Worm (Caenorhabditis elegans) whole organism, young adult: ENCODE results near the gene E_BE45912.2.

ENCODE experiments used
- chd-7 ChIP-seq: sonication (generic microtip); optimal IDR thresholded peaks from 2 replicates; lab custom pipeline; 2016; ENCODE audit warnings: mild to moderate bottlenecking, missing genetic modification characterization, moderate library complexity, missing compliant biosample characterization
- dpl-1 ChIP-seq: fragments of 150-350 bp; optimal IDR thresholded peaks from 2 replicates; lab custom pipeline; 2014; ENCODE audit warnings: missing biosample characterization, missing genetic modification reagents, missing genetic modification characterization
- gei-17 ChIP-seq: fragments of 200-800 bp; sonication (Bioruptor generic); optimal IDR thresholded peaks from 2 replicates; lab custom pipeline; 2018; ENCODE audit warnings: mild to moderate bottlenecking, missing genetic modification characterization, missing compliant biosample characterization
- hlh-26 ChIP-seq: fragments of 200-800 bp; sonication (Bioruptor generic); conservative IDR thresholded peaks from 2 replicates; pipeline ENCODE4 v1.3.6; 2022; ENCODE audit warnings: missing genetic modification reagents, missing genetic modification characterization, missing compliant biosample characterization
- mes-4 ChIP-seq: sonication (generic microtip); optimal IDR thresholded peaks from 2 replicates; lab custom pipeline; 2016; ENCODE audit warnings: missing genotype, missing genetic modification characterization, missing compliant biosample characterization
- nfyb-1 ChIP-seq: fragments of 200-800 bp; sonication (Bioruptor generic); IDR thresholded peaks from 2 replicates; pipeline ENCODE4 v1.3.6; 2022; ENCODE audit warnings: missing genetic modification reagents, missing genetic modification characterization, missing compliant biosample characterization

DNA sequence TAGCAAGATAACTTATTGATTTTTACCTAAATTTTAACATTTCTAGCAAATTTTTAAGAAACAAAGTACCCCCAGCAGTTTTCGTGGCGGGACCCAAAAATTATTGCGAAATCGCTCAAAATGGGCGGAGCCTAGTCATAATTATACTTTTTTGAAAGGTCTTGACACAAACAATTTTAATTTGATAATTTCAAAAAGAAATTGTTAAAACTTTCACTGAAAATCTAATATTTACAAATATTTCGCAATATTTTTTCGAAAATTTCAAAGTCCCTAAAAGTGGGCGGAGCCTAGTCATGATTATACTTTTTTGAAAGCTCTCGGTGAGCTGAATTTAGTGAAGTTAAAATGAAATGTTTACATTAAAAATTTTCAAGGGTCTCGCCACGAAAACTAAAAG is 26.4 kb downstream of the E_BE45912.2 start:
- TF ChIP-seq dpl-1 (GFP tag; lab: Kevin White, UChicago) = no peak
- TF ChIP-seq gei-17 (GFP tag; lab: Kevin White, UChicago) = no peak
- no peak for TF ChIP-seq nfyb-1
- TF ChIP-seq chd-7 (tag; lab: Kevin White, UChicago) = no peak
- TF ChIP-seq mes-4 (tag; lab: Kevin White, UChicago) = no peak
- no peak for TF ChIP-seq hlh-26 (GFP tag; lab: Robert Waterston, UW)
